Worm (Caenorhabditis elegans): Measurements from ENCODE around the gene srbc-5.

- no peak for TF ChIP-seq ZK185.1 (tag; optimal IDR thresholded peaks at IDR 0.05; ENCODE audit: poor library complexity, severe bottlenecking)
- TF ChIP-seq nhr-90 (tag; optimal IDR thresholded peaks at IDR 0.05), result no peak
- no peak for TF ChIP-seq dox-1 (GFP tag; IDR thresholded peaks at IDR 0.05)
- TF ChIP-seq cebp-2 (GFP tag; IDR thresholded peaks at IDR 0.05), result no peak
Observed at ce11 chrV:3280009-3280408, 19.8 kb downstream of the srbc-5 start, which contains the start of gene T28A11.2.
